Fruit fly (Drosophila melanogaster) whole organism, embryonic: ENCODE measurements around the gene mRpS31.

Experiments
- Atf6 ChIP-seq: fragments of 200-800 bp; sonication (Bioruptor generic); IDR thresholded peaks from 2 replicates; pipeline ENCODE4 v1.3.6; 2022; ENCODE audit warnings: missing biosample characterization, missing genetic modification characterization
- BEAF-32 ChIP-seq: fragments of 200-800 bp; sonication (Bioruptor generic); optimal IDR thresholded peaks from 3 replicates; lab custom pipeline; 2017; ENCODE audit warnings: missing biosample characterization, missing genetic modification characterization, mild to moderate bottlenecking, moderate library complexity, missing genetic modification reagents
- BtbVII ChIP-seq: fragments of 200-800 bp; sonication (Bioruptor generic); optimal IDR thresholded peaks from 3 replicates; lab custom pipeline; 2017; ENCODE audit warnings: missing biosample characterization, mild to moderate bottlenecking, missing genetic modification characterization
- CG10543 ChIP-seq: fragments of 200-800 bp; sonication (Bioruptor generic); optimal IDR thresholded peaks from 3 replicates; lab custom pipeline; 2017; ENCODE audit warnings: missing biosample characterization, mild to moderate bottlenecking, missing genetic modification characterization, moderate library complexity
- CG12659 ChIP-seq: fragments of 200-800 bp; sonication (Bioruptor generic); optimal IDR thresholded peaks from 3 replicates; lab custom pipeline; 2017; ENCODE audit warnings: mild to moderate bottlenecking, missing biosample characterization, missing genetic modification reagents, missing genetic modification characterization
- CG13287 ChIP-seq: fragments of 200-800 bp; sonication (Bioruptor generic); IDR thresholded peaks from 2 replicates; pipeline ENCODE4 v1.3.6; 2022; ENCODE audit warnings: missing biosample characterization, missing genetic modification characterization; ENCODE audit not compliant: partially characterized antibody
- CG13894 ChIP-seq: fragments of 200-800 bp; sonication (Bioruptor generic); optimal IDR thresholded peaks from 3 replicates; lab custom pipeline; 2018; ENCODE audit warnings: missing biosample characterization, mild to moderate bottlenecking, missing genetic modification characterization, moderate library complexity
- CG17186 ChIP-seq: fragments of 200-800 bp; sonication (Bioruptor generic); optimal IDR thresholded peaks from 3 replicates; lab custom pipeline; 2017; ENCODE audit warnings: missing biosample characterization, missing genetic modification reagents, missing genetic modification characterization
- CG1792 ChIP-seq: fragments of 200-800 bp; sonication (Bioruptor generic); optimal IDR thresholded peaks from 2 replicates; lab custom pipeline; 2016; ENCODE audit warnings: missing biosample characterization, missing genetic modification characterization
- CG33557 ChIP-seq: fragments of 200-800 bp; sonication (Bioruptor generic); optimal IDR thresholded peaks from 2 replicates; lab custom pipeline; 2019; ENCODE audit warnings: missing biosample characterization, mild to moderate bottlenecking, missing genetic modification characterization, moderate library complexity
- CG34224 ChIP-seq: fragments of 200-800 bp; sonication (Bioruptor generic); IDR thresholded peaks from 3 replicates; pipeline ENCODE4 v1.3.6; 2022; ENCODE audit warnings: missing biosample characterization, missing genetic modification characterization; ENCODE audit not compliant: partially characterized antibody
- CG3847 ChIP-seq: fragments of 200-800 bp; sonication (Bioruptor generic); IDR thresholded peaks from 2 replicates; pipeline ENCODE4 v1.3.6; 2022; ENCODE audit warnings: missing biosample characterization, missing genetic modification characterization
- CG43689 ChIP-seq: fragments of 200-800 bp; sonication (Bioruptor generic); IDR thresholded peaks from 2 replicates; pipeline ENCODE4 v1.3.6; 2022; ENCODE audit warnings: missing biosample characterization, missing genetic modification characterization
- CG4404 ChIP-seq: fragments of 200-800 bp; sonication (Bioruptor generic); IDR thresholded peaks from 2 replicates; pipeline ENCODE4 v1.3.6; 2022; ENCODE audit warnings: missing biosample characterization, missing genetic modification characterization
- CG5245 ChIP-seq: fragments of 200-800 bp; sonication (Bioruptor generic); optimal IDR thresholded peaks from 3 replicates; lab custom pipeline; 2016; ENCODE audit warnings: missing biosample characterization, missing genetic modification characterization
- CG6689 ChIP-seq: fragments of 200-800 bp; sonication (Bioruptor generic); IDR thresholded peaks from 2 replicates; pipeline ENCODE4 v1.3.6; 2022; ENCODE audit warnings: missing biosample characterization, missing genetic modification characterization
- CG7928 ChIP-seq: fragments of 200-800 bp; sonication (Bioruptor generic); optimal IDR thresholded peaks from 2 replicates; lab custom pipeline; 2017; ENCODE audit warnings: missing biosample characterization, mild to moderate bottlenecking, missing genetic modification characterization
- CG8388 ChIP-seq: fragments of 200-800 bp; sonication (Bioruptor generic); optimal IDR thresholded peaks from 2 replicates; lab custom pipeline; 2019; ENCODE audit warnings: missing biosample characterization, mild to moderate bottlenecking, missing genetic modification characterization, moderate library complexity
- D19A ChIP-seq: fragments of 200-800 bp; optimal IDR thresholded peaks from 3 replicates; lab custom pipeline; 2019; ENCODE audit warnings: missing biosample characterization, mild to moderate bottlenecking, missing genetic modification characterization, moderate library complexity
- Drgx ChIP-seq: fragments of 200-800 bp; sonication (Bioruptor generic); IDR thresholded peaks from 2 replicates; pipeline ENCODE4 v1.3.6; 2022; ENCODE audit warnings: missing biosample characterization, missing genetic modification characterization
- Hr51 ChIP-seq, 2 experiments: fragments of 200-800 bp; sonication (Bioruptor generic); optimal IDR thresholded peaks; 2 replicates in 1 of 2; 3 replicates in 1 of 2; lab custom pipeline; 2016 to 2018; ENCODE audit warnings: missing biosample characterization in 2 of 2, missing genetic modification characterization in 2 of 2, mild to moderate bottlenecking in 1 of 2, moderate library complexity in 1 of 2
- Lim3 ChIP-seq: fragments of 200-800 bp; sonication (Bioruptor generic); IDR thresholded peaks from 2 replicates; pipeline ENCODE4 v1.3.6; 2022; ENCODE audit warnings: missing biosample characterization, missing genetic modification characterization
- Med ChIP-seq: fragments of 200-800 bp; sonication (Bioruptor generic); peaks from one replicate; lab custom pipeline; 2016; ENCODE audit warnings: missing biosample characterization, missing genetic modification characterization, mild to moderate bottlenecking, inconsistent platforms, moderate library complexity
- Meics ChIP-seq: fragments of 200-800 bp; sonication (Bioruptor generic); optimal IDR thresholded peaks from 2 replicates; lab custom pipeline; 2017; ENCODE audit warnings: missing biosample characterization, mild to moderate bottlenecking, missing genetic modification characterization
- Mrtf ChIP-seq: fragments of 200-800 bp; sonication (Bioruptor generic); IDR thresholded peaks from 3 replicates; pipeline ENCODE4 v1.3.6; 2022; ENCODE audit warnings: missing biosample characterization, missing genetic modification characterization
- Myb ChIP-seq: fragments of 200-800 bp; sonication (Bioruptor generic); optimal IDR thresholded peaks from 2 replicates; lab custom pipeline; 2016; ENCODE audit warnings: missing biosample characterization, missing genetic modification characterization
- NC2α ChIP-seq: fragments of 200-800 bp; sonication (Bioruptor generic); optimal IDR thresholded peaks from 2 replicates; lab custom pipeline; 2016; ENCODE audit warnings: missing biosample characterization, missing genetic modification characterization
- Neu2 ChIP-seq: fragments of 200-800 bp; sonication (Bioruptor generic); optimal IDR thresholded peaks from 3 replicates; lab custom pipeline; 2016; ENCODE audit warnings: missing biosample characterization, missing genetic modification characterization, borderline replicate concordance
- Optix ChIP-seq: fragments of 200-800 bp; sonication (Bioruptor generic); IDR thresholded peaks from 3 replicates; pipeline ENCODE4 v1.3.6; 2022; ENCODE audit warnings: missing biosample characterization, missing genetic modification characterization
- Sox102F ChIP-seq: fragments of 200-800 bp; sonication (Bioruptor generic); optimal IDR thresholded peaks from 2 replicates; lab custom pipeline; 2018; ENCODE audit warnings: missing biosample characterization, mild to moderate bottlenecking, missing genetic modification characterization, moderate library complexity
- Ssrp ChIP-seq: fragments of 200-800 bp; sonication (Bioruptor generic); optimal IDR thresholded peaks from 2 replicates; lab custom pipeline; 2018; ENCODE audit warnings: missing biosample characterization, mild to moderate bottlenecking, missing genetic modification characterization, moderate library complexity
- Xrp1 ChIP-seq: fragments of 200-800 bp; sonication (Bioruptor generic); IDR thresholded peaks from 2 replicates; pipeline ENCODE4 v1.3.6; 2022; ENCODE audit warnings: missing biosample characterization, missing genetic modification characterization
- ato ChIP-seq: fragments of 200-800 bp; sonication (Bioruptor generic); IDR thresholded peaks from 2 replicates; pipeline ENCODE4 v1.3.6; 2022; ENCODE audit warnings: missing biosample characterization, missing genetic modification characterization; ENCODE audit not compliant: partially characterized antibody
- cad ChIP-seq: fragments of >200 bp; optimal IDR thresholded peaks from 2 replicates; lab custom pipeline; 2017; ENCODE audit warnings: missing biosample characterization, missing genetic modification characterization
- caup ChIP-seq: fragments of 200-800 bp; sonication (Bioruptor generic); optimal IDR thresholded peaks from 3 replicates; lab custom pipeline; 2017; ENCODE audit warnings: missing biosample characterization, mild to moderate bottlenecking, missing genetic modification characterization, moderate library complexity; ENCODE audit not compliant: severe bottlenecking
- chif ChIP-seq, 2 experiments: fragments of 200-800 bp; sonication (Bioruptor generic); optimal IDR thresholded peaks; 3 replicates each; lab custom pipeline; 2016; ENCODE audit warnings: missing biosample characterization in 2 of 2, missing genetic modification characterization in 2 of 2
- crp ChIP-seq, 2 experiments: fragments of 200-800 bp; sonication (Bioruptor generic); optimal IDR thresholded peaks; 2 replicates in 1 of 2; 3 replicates in 1 of 2; lab custom pipeline; 2017; ENCODE audit warnings: missing biosample characterization in 2 of 2, missing genetic modification characterization in 2 of 2, mild to moderate bottlenecking in 1 of 2, moderate library complexity in 1 of 2
- esg ChIP-seq: fragments of 200-800 bp; sonication (Bioruptor generic); conservative IDR thresholded peaks from 2 replicates; pipeline ENCODE4 v1.3.6; 2022; ENCODE audit warnings: missing biosample characterization, missing genetic modification characterization
- fd3F ChIP-seq: fragments of 200-800 bp; sonication (Bioruptor generic); optimal IDR thresholded peaks from 2 replicates; lab custom pipeline; 2018; ENCODE audit warnings: missing biosample characterization, mild to moderate bottlenecking, missing genetic modification characterization, moderate library complexity
- grau ChIP-seq: fragments of 200-800 bp; optimal IDR thresholded peaks from 3 replicates; lab custom pipeline; 2019; ENCODE audit warnings: missing biosample characterization, mild to moderate bottlenecking, missing genetic modification characterization, moderate library complexity
- ham ChIP-seq: fragments of 200-800 bp; sonication (Bioruptor generic); IDR thresholded peaks from 2 replicates; pipeline ENCODE4 v1.3.6; 2022; ENCODE audit warnings: missing biosample characterization, missing genetic modification characterization
- nau ChIP-seq: fragments of 200-800 bp; sonication (Bioruptor generic); optimal IDR thresholded peaks from 3 replicates; lab custom pipeline; 2017; ENCODE audit warnings: missing biosample characterization, mild to moderate bottlenecking, missing genetic modification characterization, missing genetic modification reagents
- nom ChIP-seq: fragments of 200-800 bp; sonication (Bioruptor generic); optimal IDR thresholded peaks from 2 replicates; lab custom pipeline; 2017; ENCODE audit warnings: missing biosample characterization, missing genetic modification characterization, mild to moderate bottlenecking, moderate library complexity, missing genetic modification reagents
- pho ChIP-seq: fragments of 200-800 bp; sonication (Bioruptor generic); optimal IDR thresholded peaks from 2 replicates; lab custom pipeline; 2016; ENCODE audit warnings: missing biosample characterization, missing genetic modification characterization
- ro ChIP-seq: fragments of 200-800 bp; sonication (Bioruptor generic); IDR thresholded peaks from 2 replicates; pipeline ENCODE4 v1.3.6; 2022; ENCODE audit warnings: missing biosample characterization, missing genetic modification characterization
- row ChIP-seq: fragments of 200-800 bp; sonication (Bioruptor generic); IDR thresholded peaks from 3 replicates; pipeline ENCODE4 v1.3.6; 2022; ENCODE audit warnings: missing biosample characterization, missing genetic modification characterization
- so ChIP-seq: fragments of 200-800 bp; sonication (Bioruptor generic); IDR thresholded peaks from 3 replicates; pipeline ENCODE4 v1.3.6; 2022; ENCODE audit warnings: missing biosample characterization, missing genetic modification characterization
- sug ChIP-seq: fragments of 200-800 bp; optimal IDR thresholded peaks from 2 replicates; lab custom pipeline; 2019; ENCODE audit warnings: missing biosample characterization, mild to moderate bottlenecking, missing genetic modification characterization, moderate library complexity
- tin ChIP-seq: fragments of 200-800 bp; sonication (Bioruptor generic); optimal IDR thresholded peaks from 3 replicates; lab custom pipeline; 2016; ENCODE audit warnings: missing biosample characterization, missing genetic modification characterization
- twi ChIP-seq: fragments of 200-800 bp; optimal IDR thresholded peaks from 2 replicates; lab custom pipeline; 2019; ENCODE audit warnings: missing biosample characterization, mild to moderate bottlenecking, missing genetic modification characterization, moderate library complexity

Gene mRpS31

dm6 chr3L:16051719-16052122, 46.7 kb downstream of the mRpS31 start, which contains the start of gene Mbs (continued):
- TF ChIP-seq fd3F (GFP tag; lab: Kevin White, UChicago) = no peak
- TF ChIP-seq Mrtf (GFP tag; lab: Robert Waterston, UW) = no peak
- TF ChIP-seq caup = peak; percentile 27
- TF ChIP-seq row = peak; percentile 32; the same call in 1 of the 3 replicates
- peak; percentile 46 for TF ChIP-seq CG17186 (GFP tag; lab: Kevin White, UChicago)
- peak; percentile 16 for TF ChIP-seq grau (tag; lab: Kevin White, UChicago)
- TF ChIP-seq Xrp1 (GFP tag; lab: Robert Waterston, UW) = no peak
- no peak for TF ChIP-seq CG5245 (GFP tag; lab: Kevin White, UChicago)
- no peak for TF ChIP-seq cad
- TF ChIP-seq Optix (GFP tag; lab: Robert Waterston, UW) = no peak
- peak; percentile 58; the same call in 1 of the 3 replicates for TF ChIP-seq so (GFP tag; lab: Robert Waterston, UW)
- no peak for TF ChIP-seq nau (GFP tag; lab: Kevin White, UChicago)
- no peak for TF ChIP-seq chif (GFP tag; optimal IDR thresholded peaks at IDR 0.05; lab: Kevin White, UChicago)
- peak; percentile 11; the same call in 1 of the 2 replicates for TF ChIP-seq CG3847
- 0 out of 2 replicates have a peak, but pooled peaks have one; percentile 23 for TF ChIP-seq ato (GFP tag; lab: Robert Waterston, UW)
- no peak for TF ChIP-seq Lim3 (GFP tag; lab: Robert Waterston, UW)
- no peak for TF ChIP-seq BtbVII (GFP tag; lab: Kevin White, UChicago)
- no peak for TF ChIP-seq twi (tag; lab: Kevin White, UChicago)
- TF ChIP-seq Sox102F (GFP tag; lab: Kevin White, UChicago) = no peak
- peak; percentile 18 for TF ChIP-seq sug (tag; lab: Kevin White, UChicago)
- TF ChIP-seq ro (GFP tag; lab: Robert Waterston, UW) = no peak
- TF ChIP-seq pho (GFP tag; lab: Kevin White, UChicago) = no peak
- no peak for TF ChIP-seq esg (GFP tag; lab: Robert Waterston, UW)
- TF ChIP-seq CG12659 = peak; percentile 58
- no peak for TF ChIP-seq CG33557 (GFP tag; lab: Kevin White, UChicago)
- TF ChIP-seq CG34224 (GFP tag; lab: Robert Waterston, UW) = peak; percentile 78
- no peak for TF ChIP-seq crp (GFP tag; optimal IDR thresholded peaks at IDR 0.05; lab: Kevin White, UChicago)
- no peak for TF ChIP-seq CG6689 (GFP tag; lab: Robert Waterston, UW)
- TF ChIP-seq NC2α (GFP tag; lab: Kevin White, UChicago) = no peak
- no peak for TF ChIP-seq Drgx (GFP tag; lab: Robert Waterston, UW)
- no peak for TF ChIP-seq CG43689
- TF ChIP-seq Hr51 (GFP tag; optimal IDR thresholded peaks at IDR 0.05; lab: Kevin White, UChicago) = no peak
- TF ChIP-seq D19A (tag; lab: Kevin White, UChicago) = peak; percentile 6
- peak; percentile 12 for TF ChIP-seq Meics (GFP tag; lab: Kevin White, UChicago)
- TF ChIP-seq BEAF-32 (GFP tag; lab: Kevin White, UChicago) = peak; percentile 77
- TF ChIP-seq Atf6 (GFP tag; lab: Robert Waterston, UW) = no peak
- TF ChIP-seq nom (GFP tag; lab: Kevin White, UChicago) = peak; percentile 58
- no peak for TF ChIP-seq CG1792 (GFP tag; lab: Kevin White, UChicago)
- TF ChIP-seq tin (GFP tag; lab: Kevin White, UChicago) = no peak
- TF ChIP-seq Ssrp (tag; lab: Kevin White, UChicago) = no peak
- no peak for TF ChIP-seq Myb
- peak; percentile 70 for TF ChIP-seq CG10543 (GFP tag; lab: Kevin White, UChicago)
- no peak for TF ChIP-seq Neu2 (GFP tag; lab: Kevin White, UChicago)
- TF ChIP-seq CG7928 (GFP tag; lab: Kevin White, UChicago) = no peak
- peak; percentile 60 for TF ChIP-seq CG13287 (GFP tag; lab: Robert Waterston, UW)
- TF ChIP-seq CG13894 = peak; percentile 47
- TF ChIP-seq ham = no peak
- no peak for TF ChIP-seq CG4404 (GFP tag; lab: Robert Waterston, UW)
- TF ChIP-seq Med = peak; percentile 85
- TF ChIP-seq CG8388 (GFP tag; lab: Kevin White, UChicago) = no peak
